Worm (Caenorhabditis elegans): Measurements from ENCODE around the gene Y116F11A.1.

DNA sequence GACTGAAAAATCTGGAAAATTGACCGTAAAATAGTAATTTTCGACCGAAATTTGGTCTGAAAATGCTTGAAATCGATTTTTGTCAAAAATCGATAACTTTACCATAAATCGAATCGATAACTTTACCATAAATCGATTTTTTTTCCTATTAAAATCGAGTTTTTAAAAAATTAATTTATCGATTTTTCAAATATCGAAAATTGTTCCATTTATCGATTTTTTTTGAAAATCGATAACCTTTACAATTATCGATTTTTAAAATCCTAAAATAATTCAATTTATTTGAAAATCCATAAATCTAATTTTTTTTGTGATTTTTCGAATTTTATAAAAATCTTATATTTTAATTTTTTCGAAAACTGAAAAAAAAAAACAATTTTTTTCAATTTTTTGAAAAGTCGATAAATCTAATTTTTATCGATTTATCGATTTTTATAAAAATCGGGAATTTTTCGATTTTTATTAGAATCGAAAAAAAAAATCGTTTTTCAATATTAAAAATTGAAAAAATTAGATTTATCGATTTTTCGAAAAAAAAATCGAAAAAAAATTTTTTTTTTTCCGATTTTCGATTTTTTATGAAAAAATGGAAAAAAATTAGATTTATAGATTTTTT lies 39.0 kb upstream of the Y116F11A.1 start:
- no peak for TF ChIP-seq elt-1 (tag; optimal IDR thresholded peaks at IDR 0.05; ENCODE audit: borderline replicate concordance, insufficient read depth)
- no peak for TF ChIP-seq unc-62 (GFP tag; optimal IDR thresholded peaks at IDR 0.05)
- TF ChIP-seq lin-13 (tag; optimal IDR thresholded peaks at IDR 0.05): no peak
- TF ChIP-seq mab-5 (tag; optimal IDR thresholded peaks at IDR 0.05): no peak
- no peak for TF ChIP-seq bed-3 (GFP tag; optimal IDR thresholded peaks at IDR 0.05)
- no peak for TF ChIP-seq snpc-4 (tag; optimal IDR thresholded peaks at IDR 0.05)
- TF ChIP-seq lsy-2 (tag; optimal IDR thresholded peaks at IDR 0.05): no peak
- TF ChIP-seq nhr-28 (tag; optimal IDR thresholded peaks at IDR 0.05): no peak
